Fruit fly (Drosophila melanogaster) whole organism: ENCODE measurements around the gene ko.

Experiments used
- CG8478 ChIP-seq: fragments of >200 bp; optimal IDR thresholded peaks from 2 replicates; lab custom pipeline; 2018; ENCODE audit warnings: inconsistent platforms
- Dll ChIP-seq: fragments of >200 bp; optimal IDR thresholded peaks from 2 replicates; lab custom pipeline; 2017
- EcR ChIP-seq, 2 experiments: fragments of >200 bp; optimal IDR thresholded peaks; 2 replicates each; lab custom pipeline; 2017; ENCODE audit warnings: missing biosample characterization in 2 of 2, missing genetic modification characterization in 2 of 2, missing genetic modification reagents in 2 of 2
- pan ChIP-seq: fragments of >200 bp; optimal IDR thresholded peaks from 2 replicates; lab custom pipeline; 2017
- psq ChIP-seq: fragments of >200 bp; optimal IDR thresholded peaks from 2 replicates; lab custom pipeline; 2017

dm6 chr3L:21052191-21052951 is 78.6 kb downstream of the ko start:
- TF ChIP-seq psq (no peak), Dll (lab: Kevin White, UChicago) (no peak), CG8478 (lab: Kevin White, UChicago) (no peak), pan (lab: Kevin White, UChicago) (no peak), EcR (GFP tag; optimal IDR thresholded peaks at IDR 0.05; lab: Kevin White, UChicago) (no peak)
